Fruit fly (Drosophila melanogaster): ENCODE measurements around the gene naz.
A peak's percentile ranks its signal among the peaks of the same experiment; 100 is the strongest.

naz gene

DNA sequence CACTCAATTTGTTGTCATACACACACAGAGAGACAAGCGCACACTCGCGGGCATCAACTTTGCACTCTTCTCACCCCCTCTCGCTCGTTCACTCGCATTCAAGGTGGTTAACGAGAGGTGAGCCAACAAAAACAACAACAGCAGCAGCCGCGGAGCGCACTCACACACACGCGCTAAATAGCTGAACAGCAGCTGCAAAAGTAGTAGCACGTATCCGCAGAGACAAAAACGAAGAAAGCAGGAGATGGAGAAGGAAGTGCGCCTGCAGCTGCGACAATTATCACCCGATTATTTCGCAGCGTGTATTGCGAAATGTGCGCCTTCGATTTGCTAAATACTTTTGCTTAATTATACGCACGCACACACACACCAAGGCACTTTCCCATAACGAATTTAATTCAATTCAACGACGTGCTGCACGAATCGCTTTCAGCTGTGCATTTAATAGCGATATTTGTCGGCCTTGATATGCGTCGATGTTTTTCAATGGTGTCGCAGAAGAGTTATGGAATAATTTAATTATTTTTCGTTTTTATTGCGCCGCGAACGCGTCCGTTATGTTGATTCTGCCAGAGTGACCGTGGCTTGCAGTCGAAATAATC, 30.3 kb downstream of the naz start (continued):
- TF ChIP-seq Stat92E (GFP tag; optimal IDR thresholded peaks at IDR 0.05) (no peak), CG13894 (tag; optimal IDR thresholded peaks at IDR 0.05) (peak; percentile 56), CG9215 (GFP tag; IDR thresholded peaks at IDR 0.05) (no peak), fd64A (GFP tag; optimal IDR thresholded peaks at IDR 0.05) (no peak), CG12659 (GFP tag; optimal IDR thresholded peaks at IDR 0.05) (no peak), CG10543 (GFP tag; optimal IDR thresholded peaks at IDR 0.05) (peak; percentile 59), Opbp (GFP tag; IDR thresholded peaks at IDR 0.05; ENCODE audit: partially characterized antibody) (0 out of 3 replicates have a peak, but pooled peaks have one; percentile 18), nerfin-1 (tag; optimal IDR thresholded peaks at IDR 0.05) (peak; percentile 95), schlank (tag; optimal IDR thresholded peaks at IDR 0.05) (no peak), so (GFP tag; IDR thresholded peaks at IDR 0.05) (0 out of 3 replicates have a peak, but pooled peaks have one; percentile 37), CG4730 (GFP tag; IDR thresholded peaks at IDR 0.05) (no peak), Dek (tag; optimal IDR thresholded peaks at IDR 0.05) (no peak), h (optimal IDR thresholded peaks at IDR 0.05) (no peak), gcm2 (GFP tag; optimal IDR thresholded peaks at IDR 0.05) (peak; percentile 11), CG8089 (GFP tag; optimal IDR thresholded peaks at IDR 0.05) (peak; percentile 38), z (GFP tag; IDR thresholded peaks at IDR 0.05) (peak; percentile 74; the same call in 2 of the 3 replicates), CG13424 (tag; optimal IDR thresholded peaks at IDR 0.05) (no peak), Adf1 (GFP tag; IDR thresholded peaks at IDR 0.05) (peak; percentile 38; the same call in 1 of the 2 replicates), CG11696 (GFP tag; IDR thresholded peaks at IDR 0.05) (peak; percentile 98), Gsc (GFP tag; IDR thresholded peaks at IDR 0.05) (no peak), wor (GFP tag; IDR thresholded peaks at IDR 0.05) (no peak), Deaf1 (tag; optimal IDR thresholded peaks at IDR 0.05) (peak; percentile 37), psq (GFP tag; optimal IDR thresholded peaks at IDR 0.05) (no peak), CG18619 (GFP tag; optimal IDR thresholded peaks at IDR 0.05) (no peak), sc (optimal IDR thresholded peaks at IDR 0.05) (no peak), sc (GFP tag; optimal IDR thresholded peaks at IDR 0.05) (no peak), dmrt99B (tag; optimal IDR thresholded peaks at IDR 0.05) (no peak), CG12155 (GFP tag; optimal IDR thresholded peaks at IDR 0.05) (peak; percentile 54), YL-1 (GFP tag; optimal IDR thresholded peaks at IDR 0.05) (no peak), seq (GFP tag; IDR thresholded peaks at IDR 0.05) (peak; percentile 74), pnt (GFP tag; optimal IDR thresholded peaks at IDR 0.05) (peak; percentile 18), klu (GFP tag; IDR thresholded peaks at IDR 0.05) (no peak), CG17186 (GFP tag; optimal IDR thresholded peaks at IDR 0.05) (no peak), jigr1 (GFP tag; IDR thresholded peaks at IDR 0.05) (no peak), CG30431 (GFP tag; optimal IDR thresholded peaks at IDR 0.05) (no peak), Bdp1 (GFP tag; optimal IDR thresholded peaks at IDR 0.05) (no peak), lbe (GFP tag; optimal IDR thresholded peaks at IDR 0.05) (no peak), CHES-1-like (GFP tag; optimal IDR thresholded peaks at IDR 0.05) (peak; percentile 51), gem (tag; optimal IDR thresholded peaks at IDR 0.05) (no peak), zfh1 (GFP tag; IDR thresholded peaks at IDR 0.05) (peak; percentile 22; the same call in 1 of the 3 replicates), Asciz (GFP tag; optimal IDR thresholded peaks at IDR 0.05) (no peak), Dip3 (GFP tag; optimal IDR thresholded peaks at IDR 0.05) (peak; percentile 18), CG1647 (GFP tag; optimal IDR thresholded peaks at IDR 0.05) (peak; percentile 39), NfI (GFP tag; optimal IDR thresholded peaks at IDR 0.05) (peak; percentile 14), CG33213 (GFP tag; optimal IDR thresholded peaks at IDR 0.05) (peak; percentile 40), Bteb2 (GFP tag; optimal IDR thresholded peaks at IDR 0.05) (peak; percentile 17), CG14050 (GFP tag; IDR thresholded peaks at IDR 0.05) (no peak), Atf6 (GFP tag; IDR thresholded peaks at IDR 0.05) (no peak), ind (GFP tag; optimal IDR thresholded peaks at IDR 0.05) (no peak), Rx (GFP tag; IDR thresholded peaks at IDR 0.05) (no peak), corto (GFP tag; optimal IDR thresholded peaks at IDR 0.05) (no peak)

All from whole organism, embryonic.